Worm (Caenorhabditis elegans) whole organism, L3 larva: ENCODE measurements around the gene F01G10.4.

Source experiments
- R02D3.7 ChIP-seq: fragments of 150-350 bp; optimal IDR thresholded peaks from 2 replicates; lab custom pipeline; 2014; ENCODE audit warnings: missing biosample characterization, missing genetic modification characterization
- ZK546.5 ChIP-seq: sonication (generic microtip); optimal IDR thresholded peaks from 2 replicates; lab custom pipeline; 2017; ENCODE audit warnings: missing biosample characterization, missing genetic modification characterization
- ama-1 ChIP-seq: fragments of 150-350 bp; optimal IDR thresholded peaks from 2 replicates; lab custom pipeline; 2018
- ceh-16 ChIP-seq: sonication (generic microtip); optimal IDR thresholded peaks from 2 replicates; lab custom pipeline; 2017; ENCODE audit warnings: missing biosample characterization, missing genetic modification characterization
- ceh-28 ChIP-seq: fragments of 150-350 bp; optimal IDR thresholded peaks from 2 replicates; lab custom pipeline; 2014; ENCODE audit warnings: missing biosample characterization, missing genetic modification reagents, missing genetic modification characterization
- ceh-9 ChIP-seq: sonication (generic microtip); optimal IDR thresholded peaks from 2 replicates; lab custom pipeline; 2018; ENCODE audit warnings: missing biosample characterization, missing genetic modification characterization
- egl-27 ChIP-seq: sonication (generic microtip); optimal IDR thresholded peaks from 4 replicates; lab custom pipeline; 2017; ENCODE audit warnings: missing biosample characterization, missing genetic modification reagents, missing genetic modification characterization
- egl-5 ChIP-seq: fragments of 150-350 bp; optimal IDR thresholded peaks from 2 replicates; lab custom pipeline; 2017; ENCODE audit warnings: missing biosample characterization, missing genetic modification reagents, missing genetic modification characterization, inconsistent platforms
- elt-1 ChIP-seq: fragments of 150-350 bp; optimal IDR thresholded peaks from 2 replicates; lab custom pipeline; 2014; ENCODE audit warnings: missing biosample characterization, missing genetic modification characterization
- elt-2 ChIP-seq: sonication (generic microtip); optimal IDR thresholded peaks from 2 replicates; lab custom pipeline; 2016; ENCODE audit warnings: missing genetic modification reagents, mild to moderate bottlenecking, missing genetic modification characterization, missing compliant biosample characterization
- elt-3 ChIP-seq, 3 experiments: fragments of 150-350 bp in 1 of 3; sonication (generic microtip) in 2 of 3; optimal IDR thresholded peaks; 2 replicates in 2 of 3; 4 replicates in 1 of 3; lab custom pipeline; 2014 to 2017; ENCODE audit warnings: missing biosample characterization in 3 of 3, missing genetic modification characterization in 3 of 3
- eor-1 ChIP-seq, 2 experiments: fragments of 150-350 bp; optimal IDR thresholded peaks; 2 replicates each; lab custom pipeline; 2014 to 2018; ENCODE audit warnings: missing biosample characterization in 2 of 2, missing genetic modification characterization in 2 of 2
- fkh-10 ChIP-seq: sonication (generic microtip); optimal IDR thresholded peaks from 2 replicates; lab custom pipeline; 2017; ENCODE audit warnings: missing biosample characterization, missing genetic modification reagents, missing genetic modification characterization
- fkh-2 ChIP-seq: fragments of 150-350 bp; optimal IDR thresholded peaks from 2 replicates; lab custom pipeline; 2014; ENCODE audit warnings: missing biosample characterization, missing genetic modification reagents, missing genetic modification characterization
- fos-1 ChIP-seq: fragments of 150-350 bp; optimal IDR thresholded peaks from 2 replicates; lab custom pipeline; 2014; ENCODE audit warnings: missing biosample characterization, missing genetic modification characterization
- hmg-11 ChIP-seq: sonication (generic microtip); optimal IDR thresholded peaks from 2 replicates; lab custom pipeline; 2016; ENCODE audit warnings: missing genetic modification characterization, missing compliant biosample characterization
- jun-1 ChIP-seq: fragments of 150-350 bp; optimal IDR thresholded peaks from 2 replicates; lab custom pipeline; 2014; ENCODE audit warnings: missing biosample characterization, missing genetic modification reagents, missing genetic modification characterization
- lin-15B ChIP-seq: fragments of 150-350 bp; optimal IDR thresholded peaks from 2 replicates; lab custom pipeline; 2014; ENCODE audit warnings: missing biosample characterization, missing genetic modification characterization
- lin-39 ChIP-seq: fragments of 150-350 bp; optimal IDR thresholded peaks from 2 replicates; lab custom pipeline; 2018; ENCODE audit warnings: missing biosample characterization, missing genetic modification reagents, missing genetic modification characterization
- lsy-12 ChIP-seq: sonication (generic microtip); optimal IDR thresholded peaks from 2 replicates; lab custom pipeline; 2016; ENCODE audit warnings: mild to moderate bottlenecking, missing genetic modification characterization, missing compliant biosample characterization
- mdl-1 ChIP-seq: fragments of 150-350 bp; optimal IDR thresholded peaks from 2 replicates; lab custom pipeline; 2014; ENCODE audit warnings: missing biosample characterization, missing genetic modification characterization
- mml-1 ChIP-seq: fragments of 150-350 bp; sonication (generic microtip); optimal IDR thresholded peaks from 3 replicates; lab custom pipeline; 2014; ENCODE audit warnings: missing biosample characterization, missing genetic modification characterization
- nfya-1 ChIP-seq: sonication (generic microtip); optimal IDR thresholded peaks from 2 replicates; lab custom pipeline; 2017; ENCODE audit warnings: missing genetic modification characterization, mild to moderate bottlenecking, missing compliant biosample characterization, antibody characterized with exemption, moderate library complexity; ENCODE audit not compliant: insufficient read depth
- nhr-11 ChIP-seq: fragments of 150-350 bp; optimal IDR thresholded peaks from 2 replicates; lab custom pipeline; 2014; ENCODE audit warnings: missing biosample characterization, missing genetic modification characterization
- nhr-23 ChIP-seq: fragments of 150-350 bp; optimal IDR thresholded peaks from 2 replicates; lab custom pipeline; 2014; ENCODE audit warnings: missing biosample characterization, missing genetic modification reagents, missing genetic modification characterization
- nhr-25 ChIP-seq: sonication (generic microtip); optimal IDR thresholded peaks from 2 replicates; lab custom pipeline; 2017; ENCODE audit warnings: missing biosample characterization, missing genetic modification characterization
- nhr-43 ChIP-seq: sonication (generic microtip); optimal IDR thresholded peaks from 2 replicates; lab custom pipeline; 2016; ENCODE audit warnings: mild to moderate bottlenecking, missing genetic modification characterization, missing compliant biosample characterization; ENCODE audit not compliant: poor library complexity, severe bottlenecking
- nhr-67 ChIP-seq: fragments of 150-350 bp; optimal IDR thresholded peaks from 2 replicates; lab custom pipeline; 2014; ENCODE audit warnings: missing biosample characterization, missing genetic modification characterization
- nhr-76 ChIP-seq: fragments of 150-350 bp; sonication (generic microtip); optimal IDR thresholded peaks from 5 replicates; lab custom pipeline; 2014; ENCODE audit warnings: missing biosample characterization, missing genetic modification characterization
- nhr-77 ChIP-seq: fragments of 150-350 bp; optimal IDR thresholded peaks from 2 replicates; lab custom pipeline; 2014; ENCODE audit warnings: missing biosample characterization, missing genetic modification characterization
- pha-4 ChIP-seq: fragments of 150-350 bp; optimal IDR thresholded peaks from 2 replicates; lab custom pipeline; 2014; ENCODE audit warnings: missing biosample characterization, missing genetic modification reagents, missing genetic modification characterization
- pqm-1 ChIP-seq: fragments of 150-350 bp; optimal IDR thresholded peaks from 2 replicates; lab custom pipeline; 2017; ENCODE audit warnings: missing biosample characterization, missing genetic modification characterization, inconsistent platforms
- sea-2 ChIP-seq: fragments of 150-350 bp; sonication (generic microtip); optimal IDR thresholded peaks from 4 replicates; lab custom pipeline; 2014; ENCODE audit warnings: missing biosample characterization, missing genetic modification reagents, missing genetic modification characterization
- skn-1 ChIP-seq: fragments of 150-350 bp; optimal IDR thresholded peaks from 2 replicates; lab custom pipeline; 2014; ENCODE audit warnings: missing biosample characterization, missing genetic modification characterization
- snpc-4 ChIP-seq: fragments of 150-350 bp; optimal IDR thresholded peaks from 2 replicates; lab custom pipeline; 2014; ENCODE audit warnings: missing biosample characterization, missing genetic modification characterization
- tbx-2 ChIP-seq: sonication (generic microtip); optimal IDR thresholded peaks from 2 replicates; lab custom pipeline; 2016; ENCODE audit warnings: mild to moderate bottlenecking, missing genetic modification characterization, missing compliant biosample characterization
- unc-39 ChIP-seq: sonication (generic microtip); optimal IDR thresholded peaks from 4 replicates; lab custom pipeline; 2017; ENCODE audit warnings: missing biosample characterization, missing genetic modification characterization
- unc-62 ChIP-seq: fragments of 150-350 bp; sonication (generic microtip); optimal IDR thresholded peaks from 4 replicates; lab custom pipeline; 2014; ENCODE audit warnings: missing biosample characterization, missing genetic modification reagents, missing genetic modification characterization
- zag-1 ChIP-seq: fragments of 150-350 bp; optimal IDR thresholded peaks from 2 replicates; lab custom pipeline; 2014; ENCODE audit warnings: missing biosample characterization, missing genetic modification characterization
- ztf-11 ChIP-seq: fragments of 150-350 bp; optimal IDR thresholded peaks from 2 replicates; lab custom pipeline; 2014; ENCODE audit warnings: missing biosample characterization, missing genetic modification characterization
- ztf-4 ChIP-seq: fragments of 150-350 bp; optimal IDR thresholded peaks from 2 replicates; lab custom pipeline; 2014; ENCODE audit warnings: missing biosample characterization, missing genetic modification characterization

The F01G10.4 gene

ce11 chrIV:10252350-10252792 is 20.0 kb upstream of the F01G10.4 start:
- TF ChIP-seq nhr-43 (tag; lab: Kevin White, UChicago), result peak; percentile 25
- peak; percentile 67 for TF ChIP-seq tbx-2
- peak; percentile 74 for TF ChIP-seq ceh-28 (tag; lab: Kevin White, UChicago)
- TF ChIP-seq egl-27 (tag; lab: Kevin White, UChicago), result no peak
- no peak for TF ChIP-seq ama-1 (lab: Kevin White, UChicago)
- TF ChIP-seq fkh-10, result peak; percentile 93
- no peak for TF ChIP-seq ceh-9
- TF ChIP-seq lsy-12, result peak; percentile 70
- TF ChIP-seq elt-3 (tag; optimal IDR thresholded peaks at IDR 0.05; lab: Kevin White, UChicago), result no peak
- peak; percentile 38 for TF ChIP-seq ztf-4 (tag; lab: Kevin White, UChicago)
- TF ChIP-seq nhr-23, result peak; percentile 52
- no peak for TF ChIP-seq ceh-16 (tag; lab: Kevin White, UChicago)
- TF ChIP-seq skn-1 (tag; lab: Kevin White, UChicago), result peak; percentile 87
- TF ChIP-seq nhr-25 (tag; lab: Kevin White, UChicago), result peak; percentile 43
- peak; percentile 57 for TF ChIP-seq lin-15B (tag; lab: Kevin White, UChicago)
- TF ChIP-seq zag-1 (tag; lab: Kevin White, UChicago), result no peak
- TF ChIP-seq hmg-11 (tag; lab: Kevin White, UChicago), result peak; percentile 81
- peak; percentile 39 for TF ChIP-seq R02D3.7
- TF ChIP-seq nfya-1 (tag; lab: Kevin White, UChicago), result peak; percentile 86
- TF ChIP-seq fos-1 (tag; lab: Kevin White, UChicago), result peak; percentile 2
- TF ChIP-seq nhr-67 (tag; lab: Kevin White, UChicago), result no peak
- TF ChIP-seq pha-4 (tag; lab: Kevin White, UChicago), result peak; percentile 93
- TF ChIP-seq elt-2, result peak; percentile 93
- peak; percentile 46 for TF ChIP-seq egl-5 (tag; lab: Kevin White, UChicago)
- no peak for TF ChIP-seq ztf-11
- TF ChIP-seq nhr-77 (tag; lab: Kevin White, UChicago), result no peak
- TF ChIP-seq snpc-4 (tag; lab: Kevin White, UChicago), result peak; percentile 82
- TF ChIP-seq elt-1 (tag; lab: Kevin White, UChicago), result peak; percentile 75
- no peak for TF ChIP-seq ZK546.5 (tag; lab: Kevin White, UChicago)
- peak; percentile 75 for TF ChIP-seq nhr-11 (tag; lab: Kevin White, UChicago)
- no peak for TF ChIP-seq eor-1 (tag; optimal IDR thresholded peaks at IDR 0.05; lab: Kevin White, UChicago)
- peak; percentile 97 for TF ChIP-seq jun-1 (tag; lab: Kevin White, UChicago)
- TF ChIP-seq lin-39 (tag; lab: Kevin White, UChicago), result peak; percentile 64
- no peak for TF ChIP-seq mml-1 (tag; lab: Kevin White, UChicago)
- TF ChIP-seq fkh-2, result peak; percentile 12
- TF ChIP-seq unc-62 (GFP tag; lab: Kevin White, UChicago), result peak; percentile 55
- TF ChIP-seq mdl-1 (tag; lab: Kevin White, UChicago), result peak; percentile 94
- peak; percentile 92 for TF ChIP-seq pqm-1 (tag; lab: Kevin White, UChicago)

- TF ChIP-seq fkh-10 (no peak), snpc-4 (tag; lab: Kevin White, UChicago) (no peak), nhr-67 (tag; lab: Kevin White, UChicago) (no peak), mdl-1 (tag; lab: Kevin White, UChicago) (no peak), nhr-76 (tag; lab: Kevin White, UChicago) (no peak), sea-2 (GFP tag; lab: Kevin White, UChicago) (no peak), unc-39 (tag; lab: Kevin White, UChicago) (no peak), ztf-4 (tag; lab: Kevin White, UChicago) (no peak)
These were observed 19.4 kb upstream of the F01G10.4 start for ce11 chrIV:10251764-10252163.

ce11 chrIV:10251261-10251660 is 18.9 kb upstream of the F01G10.4 start:
- TF ChIP-seq eor-1 (tag; optimal IDR thresholded peaks at IDR 0.05; lab: Kevin White, UChicago) (no peak), skn-1 (tag; lab: Kevin White, UChicago) (no peak), nhr-67 (tag; lab: Kevin White, UChicago) (no peak), hmg-11 (tag; lab: Kevin White, UChicago) (no peak), zag-1 (tag; lab: Kevin White, UChicago) (no peak), nfya-1 (tag; lab: Kevin White, UChicago) (no peak), fkh-2 (no peak), R02D3.7 (no peak), ztf-4 (tag; lab: Kevin White, UChicago) (no peak), ceh-16 (tag; lab: Kevin White, UChicago) (no peak), elt-2 (no peak)
